Worm (Caenorhabditis elegans) whole organism, L1 larva: ENCODE results near the gene C47D12.5.

Source experiments
- elt-2 ChIP-seq: sonication (generic microtip); optimal IDR thresholded peaks from 2 replicates; lab custom pipeline; 2016; ENCODE audit warnings: missing genetic modification characterization, mild to moderate bottlenecking, inconsistent platforms, missing compliant biosample characterization, missing genetic modification reagents
- nhr-76 ChIP-seq: sonication (generic microtip); optimal IDR thresholded peaks from 2 replicates; lab custom pipeline; 2017; ENCODE audit warnings: missing biosample characterization, missing genetic modification characterization
- pag-3 ChIP-seq: sonication (generic microtip); optimal IDR thresholded peaks from 2 replicates; lab custom pipeline; 2017; ENCODE audit warnings: missing genetic modification characterization, mild to moderate bottlenecking, missing compliant biosample characterization, antibody characterized with exemption, borderline replicate concordance; ENCODE audit not compliant: insufficient read depth
- unc-62 ChIP-seq: fragments of 150-350 bp; optimal IDR thresholded peaks from 2 replicates; lab custom pipeline; 2014; ENCODE audit warnings: missing biosample characterization, missing genetic modification reagents, missing genetic modification characterization

DNA sequence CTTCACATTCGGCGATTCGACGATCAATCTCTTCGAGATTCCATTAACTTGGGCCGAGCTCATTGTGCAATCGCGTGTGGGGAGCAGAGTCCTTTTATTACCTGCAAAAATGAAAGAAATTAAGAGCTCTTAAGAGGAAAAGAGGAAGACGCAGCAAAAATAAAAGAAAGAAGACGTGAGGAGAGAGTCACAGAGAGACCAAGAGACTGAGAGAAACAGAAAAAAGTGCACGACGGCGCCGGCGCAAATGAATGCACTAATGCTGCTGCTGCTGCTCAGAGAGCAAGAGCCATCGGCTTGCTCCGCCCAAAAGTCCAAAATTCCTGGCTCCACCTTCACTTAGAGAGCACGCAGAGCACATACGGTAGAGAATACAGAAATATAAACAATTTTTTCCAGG is 15.1 kb upstream of the C47D12.5 start, which contains the start of gene inos-1:
- TF ChIP-seq elt-2, result no peak
- no peak for TF ChIP-seq unc-62 (GFP tag; lab: Kevin White, UChicago)
- no peak for TF ChIP-seq nhr-76 (tag; lab: Kevin White, UChicago)
- no peak for TF ChIP-seq pag-3 (tag; lab: Kevin White, UChicago)
